Worm (Caenorhabditis elegans) whole organism, L1 larva: Measurements from ENCODE around the gene dnc-4.

Experiments used
- C16A3.4 ChIP-seq: fragments of 150-350 bp; optimal IDR thresholded peaks from 2 replicates; lab custom pipeline; 2014; ENCODE audit warnings: missing biosample characterization, missing genetic modification characterization
- F16B12.6 ChIP-seq: fragments of 150-350 bp; optimal IDR thresholded peaks from 2 replicates; lab custom pipeline; 2014; ENCODE audit warnings: missing biosample characterization, missing genetic modification characterization
- Y116A8C.19 ChIP-seq: sonication (generic microtip); optimal IDR thresholded peaks from 2 replicates; lab custom pipeline; 2016; ENCODE audit warnings: missing compliant biosample characterization, missing genetic modification characterization, borderline replicate concordance
- alr-1 ChIP-seq: fragments of 200-800 bp; sonication (Bioruptor generic); optimal IDR thresholded peaks from 2 replicates; lab custom pipeline; 2018; ENCODE audit warnings: borderline replicate concordance, mild to moderate bottlenecking, missing genetic modification characterization, missing compliant biosample characterization
- aly-2 ChIP-seq: fragments of 150-350 bp; optimal IDR thresholded peaks from 2 replicates; lab custom pipeline; 2014; ENCODE audit warnings: missing biosample characterization, missing genetic modification characterization
- ama-1 ChIP-seq: fragments of 150-350 bp; optimal IDR thresholded peaks from 2 replicates; lab custom pipeline; 2014
- blmp-1 ChIP-seq: fragments of 150-350 bp; optimal IDR thresholded peaks from 2 replicates; lab custom pipeline; 2014; ENCODE audit warnings: missing biosample characterization, missing genetic modification characterization
- ceh-63 ChIP-seq: fragments of 200-800 bp; sonication (Bioruptor generic); optimal IDR thresholded peaks from 2 replicates; lab custom pipeline; 2018; ENCODE audit warnings: mild to moderate bottlenecking, missing genetic modification characterization, missing compliant biosample characterization
- ceh-82 ChIP-seq, 3 experiments: fragments of 150-350 bp in 1 of 3; sonication (generic microtip) in 2 of 3; optimal IDR thresholded peaks; 2 replicates each; lab custom pipeline; 2014 to 2017; ENCODE audit warnings: missing biosample characterization in 3 of 3, missing genetic modification characterization in 3 of 3
- ceh-90 ChIP-seq: sonication (generic microtip); optimal IDR thresholded peaks from 2 replicates; lab custom pipeline; 2016; ENCODE audit warnings: missing genetic modification characterization, missing compliant biosample characterization
- dpl-1 ChIP-seq, 3 experiments: fragments of 150-350 bp in 2 of 3; sonication (generic microtip) in 1 of 3; optimal IDR thresholded peaks; 2 replicates each; lab custom pipeline; 2014 to 2017; ENCODE audit warnings: missing biosample characterization in 3 of 3, missing genetic modification characterization in 3 of 3, missing genetic modification reagents in 3 of 3
- dsc-1 ChIP-seq: sonication (generic microtip); optimal IDR thresholded peaks from 2 replicates; lab custom pipeline; 2016; ENCODE audit warnings: mild to moderate bottlenecking, missing genetic modification characterization, missing compliant biosample characterization
- efl-1 ChIP-seq, 4 experiments: fragments of 150-350 bp; optimal IDR thresholded peaks in 3 of 4; peaks in 1 of 4; 1 replicate in 1 of 4; 2 replicates in 3 of 4; lab custom pipeline; 2014; ENCODE audit warnings: missing biosample characterization in 2 of 4, missing genetic modification characterization in 2 of 4, missing genetic modification reagents in 2 of 4
- efl-3 ChIP-seq: fragments of 200-800 bp; sonication (Bioruptor generic); optimal IDR thresholded peaks from 2 replicates; lab custom pipeline; 2018; ENCODE audit warnings: mild to moderate bottlenecking, missing genetic modification characterization, missing compliant biosample characterization
- egl-13 ChIP-seq: sonication (generic microtip); optimal IDR thresholded peaks from 2 replicates; lab custom pipeline; 2016; ENCODE audit warnings: missing genotype, missing genetic modification reagents, missing genetic modification characterization, missing compliant biosample characterization
- fkh-10 ChIP-seq: sonication (generic microtip); optimal IDR thresholded peaks from 2 replicates; lab custom pipeline; 2017; ENCODE audit warnings: missing biosample characterization, missing genetic modification reagents, missing genetic modification characterization
- fkh-8 ChIP-seq: sonication (generic microtip); optimal IDR thresholded peaks from 2 replicates; lab custom pipeline; 2016; ENCODE audit warnings: mild to moderate bottlenecking, missing genetic modification characterization, missing compliant biosample characterization
- hlh-4 ChIP-seq: sonication (generic microtip); optimal IDR thresholded peaks from 2 replicates; lab custom pipeline; 2016; ENCODE audit warnings: mild to moderate bottlenecking, missing genetic modification characterization, missing compliant biosample characterization
- hpl-2 ChIP-seq: fragments of 150-350 bp; optimal IDR thresholded peaks from 2 replicates; lab custom pipeline; 2014; ENCODE audit warnings: missing biosample characterization, missing genetic modification reagents, missing genetic modification characterization
- lin-13 ChIP-seq: fragments of 150-350 bp; optimal IDR thresholded peaks from 2 replicates; lab custom pipeline; 2014; ENCODE audit warnings: missing biosample characterization, missing genetic modification reagents, missing genetic modification characterization
- lin-14 ChIP-seq: fragments of 200-800 bp; sonication (Bioruptor generic); optimal IDR thresholded peaks from 2 replicates; lab custom pipeline; 2018; ENCODE audit warnings: mild to moderate bottlenecking, missing genetic modification characterization, moderate library complexity, missing compliant biosample characterization
- lin-15B ChIP-seq: fragments of 150-350 bp; sonication (generic microtip); optimal IDR thresholded peaks from 3 replicates; lab custom pipeline; 2014; ENCODE audit warnings: missing biosample characterization, missing genetic modification characterization
- lin-35 ChIP-seq, 2 experiments: fragments of 150-350 bp; optimal IDR thresholded peaks; 2 replicates each; lab custom pipeline; 2014; ENCODE audit warnings: missing biosample characterization in 2 of 2, missing genetic modification characterization in 2 of 2, missing genetic modification reagents in 2 of 2
- lin-39 ChIP-seq: fragments of 150-350 bp; optimal IDR thresholded peaks from 2 replicates; lab custom pipeline; 2014; ENCODE audit warnings: missing biosample characterization, missing genetic modification reagents, missing genetic modification characterization
- lir-3 ChIP-seq: sonication (generic microtip); optimal IDR thresholded peaks from 2 replicates; lab custom pipeline; 2016; ENCODE audit warnings: mild to moderate bottlenecking, missing genetic modification characterization, moderate library complexity, missing compliant biosample characterization; ENCODE audit not compliant: poor library complexity
- lsy-2 ChIP-seq, 2 experiments: fragments of 150-350 bp; optimal IDR thresholded peaks; 2 replicates each; lab custom pipeline; 2014; ENCODE audit warnings: missing biosample characterization in 2 of 2, missing genetic modification characterization in 2 of 2
- mdl-1 ChIP-seq, 2 experiments: fragments of 150-350 bp; optimal IDR thresholded peaks; 2 replicates each; lab custom pipeline; 2014 to 2017; ENCODE audit warnings: missing biosample characterization in 2 of 2, missing genetic modification characterization in 2 of 2, inconsistent platforms in 1 of 2
- mep-1 ChIP-seq: fragments of 150-350 bp; optimal IDR thresholded peaks from 2 replicates; lab custom pipeline; 2014; ENCODE audit warnings: missing biosample characterization, missing genetic modification characterization
- nhr-11 ChIP-seq: fragments of 150-350 bp; optimal IDR thresholded peaks from 2 replicates; lab custom pipeline; 2014; ENCODE audit warnings: missing biosample characterization, missing genetic modification characterization
- nhr-19 ChIP-seq: fragments of 200-800 bp; sonication (Bioruptor generic); conservative IDR thresholded peaks from 2 replicates; pipeline ENCODE4 v1.3.6; 2022; ENCODE audit warnings: missing genetic modification characterization, missing compliant biosample characterization
- nhr-20 ChIP-seq: sonication (generic microtip); optimal IDR thresholded peaks from 2 replicates; lab custom pipeline; 2016; ENCODE audit warnings: mild to moderate bottlenecking, missing genetic modification characterization, missing compliant biosample characterization
- nhr-237 ChIP-seq: fragments of 150-350 bp; optimal IDR thresholded peaks from 2 replicates; lab custom pipeline; 2014; ENCODE audit warnings: missing biosample characterization, missing genetic modification characterization
- nhr-28 ChIP-seq: fragments of 150-350 bp; optimal IDR thresholded peaks from 2 replicates; lab custom pipeline; 2014; ENCODE audit warnings: missing biosample characterization, missing genetic modification characterization
- nhr-71 ChIP-seq: sonication (generic microtip); optimal IDR thresholded peaks from 2 replicates; lab custom pipeline; 2016; ENCODE audit warnings: mild to moderate bottlenecking, missing genetic modification characterization, moderate library complexity, missing compliant biosample characterization
- nhr-76 ChIP-seq: sonication (generic microtip); optimal IDR thresholded peaks from 2 replicates; lab custom pipeline; 2017; ENCODE audit warnings: missing biosample characterization, missing genetic modification characterization
- nhr-77 ChIP-seq: fragments of 150-350 bp; optimal IDR thresholded peaks from 2 replicates; lab custom pipeline; 2014; ENCODE audit warnings: missing biosample characterization, missing genetic modification characterization
- nhr-84 ChIP-seq: sonication (generic microtip); optimal IDR thresholded peaks from 2 replicates; lab custom pipeline; 2017; ENCODE audit warnings: missing biosample characterization, missing genetic modification characterization
- nhr-85 ChIP-seq: sonication (generic microtip); peaks from one replicate; lab custom pipeline; 2016; ENCODE audit warnings: missing genetic modification characterization, inconsistent platforms, missing compliant biosample characterization
- nhr-90 ChIP-seq: sonication (generic microtip); optimal IDR thresholded peaks from 2 replicates; lab custom pipeline; 2016; ENCODE audit warnings: mild to moderate bottlenecking, missing genetic modification characterization, missing compliant biosample characterization; ENCODE audit not compliant: poor library complexity
- pax-3 ChIP-seq: fragments of 200-800 bp; sonication (Bioruptor generic); optimal IDR thresholded peaks from 2 replicates; lab custom pipeline; 2018; ENCODE audit warnings: mild to moderate bottlenecking, missing genetic modification characterization, moderate library complexity, missing compliant biosample characterization
- pqm-1 ChIP-seq: sonication (generic microtip); optimal IDR thresholded peaks from 3 replicates; lab custom pipeline; 2017; ENCODE audit warnings: missing biosample characterization, missing genetic modification characterization
- rnt-1 ChIP-seq: sonication (generic microtip); optimal IDR thresholded peaks from 2 replicates; lab custom pipeline; 2016; ENCODE audit warnings: mild to moderate bottlenecking, missing genetic modification characterization, moderate library complexity, missing compliant biosample characterization
- skn-1 ChIP-seq: fragments of 150-350 bp; optimal IDR thresholded peaks from 2 replicates; lab custom pipeline; 2014; ENCODE audit warnings: missing biosample characterization, missing genetic modification characterization
- snpc-4 ChIP-seq: fragments of 150-350 bp; optimal IDR thresholded peaks from 2 replicates; lab custom pipeline; 2014; ENCODE audit warnings: missing biosample characterization, missing genetic modification characterization
- sptf-1 ChIP-seq: fragments of 150-350 bp; optimal IDR thresholded peaks from 2 replicates; lab custom pipeline; 2014; ENCODE audit warnings: missing biosample characterization, missing genetic modification characterization
- swsn-7 ChIP-seq: sonication (generic microtip); optimal IDR thresholded peaks from 2 replicates; lab custom pipeline; 2016; ENCODE audit warnings: missing genetic modification characterization, missing compliant biosample characterization
- tbx-2 ChIP-seq: sonication (generic microtip); optimal IDR thresholded peaks from 2 replicates; lab custom pipeline; 2016; ENCODE audit warnings: missing genetic modification characterization, missing compliant biosample characterization
- unc-62 ChIP-seq: fragments of 150-350 bp; optimal IDR thresholded peaks from 2 replicates; lab custom pipeline; 2014; ENCODE audit warnings: missing biosample characterization, missing genetic modification reagents, missing genetic modification characterization
- unc-86 ChIP-seq: sonication (generic microtip); optimal IDR thresholded peaks from 2 replicates; lab custom pipeline; 2016; ENCODE audit warnings: missing genetic modification characterization, missing compliant biosample characterization
- zip-4 ChIP-seq: fragments of 200-800 bp; sonication (Bioruptor generic); optimal IDR thresholded peaks from 2 replicates; lab custom pipeline; 2018; ENCODE audit warnings: mild to moderate bottlenecking, missing genetic modification characterization, moderate library complexity, missing compliant biosample characterization
- ztf-11 ChIP-seq, 2 experiments: sonication (generic microtip); optimal IDR thresholded peaks; 2 replicates each; lab custom pipeline; 2016 to 2017; ENCODE audit warnings: missing genetic modification characterization in 2 of 2, missing biosample characterization in 1 of 2, missing compliant biosample characterization in 1 of 2
- ztf-4 ChIP-seq: fragments of 150-350 bp; optimal IDR thresholded peaks from 2 replicates; lab custom pipeline; 2014; ENCODE audit warnings: missing biosample characterization, missing genetic modification characterization

dnc-4 gene

DNA sequence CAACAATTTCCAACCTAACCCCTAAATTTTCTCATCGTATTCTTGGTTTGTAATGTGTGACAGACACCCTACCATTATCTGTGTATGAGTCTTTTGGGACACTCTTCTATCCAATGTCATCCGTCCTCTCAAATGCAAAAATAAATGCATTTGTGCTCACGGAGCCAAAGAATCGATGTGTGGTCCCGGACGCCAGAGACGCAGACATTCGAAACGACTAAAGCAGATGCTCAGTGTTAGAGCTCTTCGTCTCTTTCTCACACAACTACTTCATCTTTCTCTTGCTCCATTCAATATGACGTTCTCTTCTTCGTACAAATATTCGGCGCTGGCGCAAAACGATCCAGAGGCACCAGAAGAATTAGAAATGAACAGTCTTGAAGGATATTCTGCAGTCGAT lies 40.0 kb downstream of the dnc-4 start, which contains the start of gene unc-24:
unc-24 (plus strand) TSS at position 283 of the 400 bp plus-strand sequence.
- no peak for TF ChIP-seq fkh-8
- no peak for TF ChIP-seq lsy-2 (tag; optimal IDR thresholded peaks at IDR 0.05; lab: Kevin White, UChicago)
- TF ChIP-seq nhr-76, result no peak
- no peak for TF ChIP-seq nhr-28
- no peak for TF ChIP-seq nhr-237
- no peak for TF ChIP-seq lir-3 (tag; lab: Kevin White, UChicago)
- no peak for TF ChIP-seq mdl-1 (tag; optimal IDR thresholded peaks at IDR 0.05; lab: Kevin White, UChicago)
- TF ChIP-seq hlh-4 (tag; lab: Kevin White, UChicago), result no peak
- no peak for TF ChIP-seq ztf-11 (tag; optimal IDR thresholded peaks at IDR 0.05; lab: Kevin White, UChicago)
- no peak for TF ChIP-seq pax-3
- no peak for TF ChIP-seq nhr-11 (tag; lab: Kevin White, UChicago)
- no peak for TF ChIP-seq alr-1 (tag; lab: Kevin White, UChicago)
- TF ChIP-seq mep-1 (tag; lab: Kevin White, UChicago), result no peak
- TF ChIP-seq zip-4 (GFP tag; lab: Kevin White, UChicago), result no peak
- no peak for TF ChIP-seq ceh-90 (tag; lab: Kevin White, UChicago)
- TF ChIP-seq rnt-1 (tag; lab: Kevin White, UChicago), result no peak
- TF ChIP-seq unc-62 (GFP tag; lab: Kevin White, UChicago), result no peak
- no peak for TF ChIP-seq swsn-7 (tag; lab: Kevin White, UChicago)
- no peak for TF ChIP-seq nhr-77 (tag; lab: Kevin White, UChicago)
- TF ChIP-seq pqm-1 (tag; lab: Kevin White, UChicago), result no peak
- no peak for TF ChIP-seq nhr-19 (GFP tag; lab: Robert Waterston, UW)
- peak; percentile 39 for TF ChIP-seq unc-86 (tag; lab: Kevin White, UChicago)
- peak; percentile 39 for TF ChIP-seq dsc-1 (tag; lab: Kevin White, UChicago)
- peak in 1 of 2 experiments; percentile 20 for TF ChIP-seq efl-1 (optimal IDR thresholded peaks at IDR 0.05; lab: Kevin White, UChicago)
- no peak for TF ChIP-seq efl-1 (GFP tag; optimal IDR thresholded peaks at IDR 0.05 in 1 of 2; lab: Kevin White, UChicago)
- TF ChIP-seq tbx-2 (tag; lab: Kevin White, UChicago), result no peak
- TF ChIP-seq C16A3.4 (tag; lab: Kevin White, UChicago), result no peak
- TF ChIP-seq lin-14 (GFP tag; lab: Kevin White, UChicago), result peak; percentile 80
- no peak for TF ChIP-seq egl-13
- TF ChIP-seq nhr-85 (tag; lab: Kevin White, UChicago), result no peak
- TF ChIP-seq efl-3 (GFP tag; lab: Kevin White, UChicago), result no peak
- TF ChIP-seq blmp-1 (tag; lab: Kevin White, UChicago), result no peak
- no peak for TF ChIP-seq nhr-84 (tag; lab: Kevin White, UChicago)
- no peak for TF ChIP-seq lin-15B (tag; lab: Kevin White, UChicago)
- TF ChIP-seq hpl-2, result no peak
- TF ChIP-seq ama-1 (lab: Kevin White, UChicago), result no peak
- TF ChIP-seq lin-39 (tag; lab: Kevin White, UChicago), result no peak
- no peak for TF ChIP-seq lin-35 (GFP tag; optimal IDR thresholded peaks at IDR 0.05; lab: Kevin White, UChicago)
- TF ChIP-seq skn-1, result no peak
- peak in 1 of 3 experiments; percentile 12 for TF ChIP-seq dpl-1 (GFP tag; optimal IDR thresholded peaks at IDR 0.05; lab: Kevin White, UChicago)
- TF ChIP-seq ceh-82 (tag; optimal IDR thresholded peaks at IDR 0.05; lab: Kevin White, UChicago), result peak in 1 of 3 experiments; percentile 59
- no peak for TF ChIP-seq lin-13
- no peak for TF ChIP-seq nhr-90 (tag; lab: Kevin White, UChicago)
- no peak for TF ChIP-seq aly-2 (tag; lab: Kevin White, UChicago)
- no peak for TF ChIP-seq nhr-20
- no peak for TF ChIP-seq nhr-71 (tag; lab: Kevin White, UChicago)
- no peak for TF ChIP-seq ztf-4
- no peak for TF ChIP-seq fkh-10 (GFP tag; lab: Kevin White, UChicago)
- no peak for TF ChIP-seq snpc-4 (tag; lab: Kevin White, UChicago)
- no peak for TF ChIP-seq ceh-63 (GFP tag; lab: Kevin White, UChicago)
- TF ChIP-seq sptf-1, result no peak
- TF ChIP-seq F16B12.6 (tag; lab: Kevin White, UChicago), result no peak
- TF ChIP-seq Y116A8C.19 (tag; lab: Kevin White, UChicago), result no peak
